Fruit fly (Drosophila melanogaster) whole organism: Measurements from ENCODE around the gene CG5877.

Source experiments
- EcR ChIP-seq, 2 experiments: fragments of >200 bp; optimal IDR thresholded peaks; 2 replicates each; lab custom pipeline; 2017; ENCODE audit warnings: missing biosample characterization in 2 of 2, missing genetic modification characterization in 2 of 2, missing genetic modification reagents in 2 of 2
- usp ChIP-seq: fragments of >200 bp; optimal IDR thresholded peaks from 2 replicates; lab custom pipeline; 2017; ENCODE audit warnings: missing biosample characterization, missing genetic modification characterization, mixed read lengths

dm6 chrX:15312074-15312881 is 19.4 kb downstream of the CG5877 start:
- no peak for TF ChIP-seq EcR (GFP tag; optimal IDR thresholded peaks at IDR 0.05; lab: Kevin White, UChicago)
- no peak for TF ChIP-seq usp (GFP tag; lab: Kevin White, UChicago)
